Worm (Caenorhabditis elegans): ENCODE results near the gene ndc-80.

DNA sequence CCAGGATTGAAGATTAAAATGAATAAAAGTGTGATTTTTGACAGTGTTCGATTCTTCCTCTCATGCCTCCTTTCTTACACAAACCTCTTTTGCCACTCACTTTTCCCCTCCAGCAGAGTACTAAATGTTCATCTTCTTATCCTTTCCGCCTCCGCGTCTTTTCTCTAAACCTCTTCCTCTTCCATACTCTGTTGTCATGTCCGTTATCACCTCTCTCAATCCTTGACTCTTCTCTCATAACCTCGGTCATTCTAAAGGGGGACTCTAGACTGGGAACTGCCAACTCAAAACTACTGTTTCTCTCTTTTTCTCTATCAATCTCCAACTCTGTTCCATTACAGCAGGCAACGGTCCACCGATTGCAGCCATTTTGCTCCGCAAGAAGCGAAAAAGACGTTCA lies 37.7 kb upstream of the ndc-80 start:
- no peak for TF ChIP-seq nhr-237 (tag; optimal IDR thresholded peaks at IDR 0.05)
- TF ChIP-seq nhr-23 (tag; optimal IDR thresholded peaks at IDR 0.05), result no peak
- no peak for TF ChIP-seq nhr-10 (tag; optimal IDR thresholded peaks at IDR 0.05)
- no peak for TF ChIP-seq F13H6.1 (tag; optimal IDR thresholded peaks at IDR 0.05)
- no peak for TF ChIP-seq ceh-16 (tag; optimal IDR thresholded peaks at IDR 0.05)
- no peak for TF ChIP-seq unc-39 (tag; optimal IDR thresholded peaks at IDR 0.05)

All from whole organism, L2 larva.